Fruit fly (Drosophila melanogaster) whole organism, adult: ENCODE measurements around the gene Vha26.

Source experiments
- CG11617 ChIP-seq: fragments of 200-800 bp; sonication (Bioruptor generic); optimal IDR thresholded peaks from 2 replicates; lab custom pipeline; 2017; ENCODE audit warnings: mild to moderate bottlenecking, missing biosample characterization, missing genetic modification reagents, missing genetic modification characterization
- CG12768 ChIP-seq: fragments of 200-800 bp; sonication (Bioruptor generic); optimal IDR thresholded peaks from 2 replicates; lab custom pipeline; 2017; ENCODE audit warnings: missing biosample characterization, missing genetic modification characterization, mild to moderate bottlenecking, moderate library complexity, missing genetic modification reagents
- CG14711 ChIP-seq: fragments of 200-800 bp; sonication (Bioruptor generic); optimal IDR thresholded peaks from 2 replicates; lab custom pipeline; 2018; ENCODE audit warnings: missing biosample characterization, mild to moderate bottlenecking, missing genetic modification characterization, moderate library complexity
- CG1620 ChIP-seq: fragments of 200-800 bp; sonication (Bioruptor generic); optimal IDR thresholded peaks from 2 replicates; lab custom pipeline; 2016; ENCODE audit warnings: missing biosample characterization, missing genetic modification characterization
- CG33017 ChIP-seq: fragments of 200-800 bp; sonication (Bioruptor generic); optimal IDR thresholded peaks from 2 replicates; lab custom pipeline; 2018; ENCODE audit warnings: missing biosample characterization, mild to moderate bottlenecking, missing genetic modification characterization, moderate library complexity
- CG5204 ChIP-seq: fragments of 200-800 bp; sonication (Bioruptor generic); optimal IDR thresholded peaks from 2 replicates; lab custom pipeline; 2016; ENCODE audit warnings: missing biosample characterization, missing genetic modification characterization
- CG7045 ChIP-seq: fragments of 200-800 bp; sonication (Bioruptor generic); optimal IDR thresholded peaks from 2 replicates; lab custom pipeline; 2017; ENCODE audit warnings: missing biosample characterization, mild to moderate bottlenecking, missing genetic modification characterization
- CG7101 ChIP-seq: fragments of 200-800 bp; sonication (Bioruptor generic); optimal IDR thresholded peaks from 2 replicates; lab custom pipeline; 2018; ENCODE audit warnings: missing biosample characterization, mild to moderate bottlenecking, missing genetic modification characterization, moderate library complexity
- Clk ChIP-seq: fragments of 200-800 bp; sonication (Bioruptor generic); optimal IDR thresholded peaks from 2 replicates; lab custom pipeline; 2017; ENCODE audit warnings: missing biosample characterization, missing genetic modification characterization
- Crg-1 ChIP-seq: fragments of 200-800 bp; sonication (Bioruptor generic); optimal IDR thresholded peaks from 2 replicates; lab custom pipeline; 2016; ENCODE audit warnings: missing biosample characterization, missing genetic modification characterization
- Hr96 ChIP-seq: fragments of 200-800 bp; sonication (Bioruptor generic); optimal IDR thresholded peaks from 2 replicates; lab custom pipeline; 2016; ENCODE audit warnings: missing biosample characterization, missing genetic modification characterization
- Mnt ChIP-seq: fragments of 200-800 bp; sonication (Bioruptor generic); optimal IDR thresholded peaks from 2 replicates; lab custom pipeline; 2016; ENCODE audit warnings: missing biosample characterization, mild to moderate bottlenecking, missing genetic modification characterization
- bab1 ChIP-seq: fragments of 200-800 bp; sonication (Bioruptor generic); optimal IDR thresholded peaks from 3 replicates; lab custom pipeline; 2019; ENCODE audit warnings: missing biosample characterization, mild to moderate bottlenecking, missing genetic modification characterization, moderate library complexity
- cic ChIP-seq: fragments of 200-800 bp; sonication (Bioruptor generic); optimal IDR thresholded peaks from 2 replicates; lab custom pipeline; 2017; ENCODE audit warnings: missing biosample characterization, mild to moderate bottlenecking, missing genetic modification characterization, moderate library complexity
- cnc ChIP-seq, 2 experiments: fragments of >200 bp; optimal IDR thresholded peaks; 2 replicates each; lab custom pipeline; 2017
- kay ChIP-seq: fragments of 200-800 bp; sonication (Bioruptor generic); peaks from one replicate; lab custom pipeline; 2016; ENCODE audit warnings: missing biosample characterization, missing genetic modification characterization, borderline replicate concordance
- ovo ChIP-seq: fragments of 200-800 bp; sonication (Bioruptor generic); optimal IDR thresholded peaks from 2 replicates; lab custom pipeline; 2016; ENCODE audit warnings: missing biosample characterization, missing genetic modification characterization
- pad ChIP-seq: fragments of 200-800 bp; sonication (Bioruptor generic); optimal IDR thresholded peaks from 3 replicates; lab custom pipeline; 2017; ENCODE audit warnings: missing biosample characterization, missing genetic modification characterization, mild to moderate bottlenecking, moderate library complexity, missing genetic modification reagents
- tj ChIP-seq: fragments of 200-800 bp; sonication (Bioruptor generic); optimal IDR thresholded peaks from 3 replicates; lab custom pipeline; 2017; ENCODE audit warnings: missing biosample characterization, mild to moderate bottlenecking, missing genetic modification characterization, moderate library complexity
- toe ChIP-seq: fragments of 200-800 bp; sonication (Bioruptor generic); optimal IDR thresholded peaks from 2 replicates; lab custom pipeline; 2016; ENCODE audit warnings: missing biosample characterization, missing genetic modification characterization

Gene Vha26

dm6 chr3R:5570635-5571436, 20.7 kb upstream of the Vha26 start, which contains the start of gene CRMP:
Gene CRMP, plus strand, starts transcription at chr3R:5571108.
- TF ChIP-seq tj (peak; percentile 37), pad (GFP tag; lab: Kevin White, UChicago) (peak; percentile 34), kay (GFP tag; lab: Kevin White, UChicago) (peak; percentile 58), CG12768 (GFP tag; lab: Kevin White, UChicago) (peak; percentile 25), CG11617 (GFP tag; lab: Kevin White, UChicago) (peak; percentile 4), CG5204 (no peak), CG14711 (peak; percentile 11), CG7101 (no peak), ovo (GFP tag; lab: Kevin White, UChicago) (no peak), toe (no peak)

dm6 chr3R:5571437-5571750, 20.2 kb upstream of the Vha26 start:
- TF ChIP-seq bab1 (no peak), tj (no peak), cic (GFP tag; lab: Kevin White, UChicago) (peak; percentile 66), CG14711 (no peak), CG5204 (no peak)

dm6 chr3R:5571756-5572155, 19.8 kb upstream of the Vha26 start:
- TF ChIP-seq CG1620 (GFP tag; lab: Kevin White, UChicago) (no peak), cic (GFP tag; lab: Kevin White, UChicago) (peak; percentile 45)

dm6 chr3R:5572900-5573665, 18.5 kb upstream of the Vha26 start:
- TF ChIP-seq tj (peak; percentile 61), pad (GFP tag; lab: Kevin White, UChicago) (no peak)

- no peak for TF ChIP-seq ovo (GFP tag; lab: Kevin White, UChicago)
- TF ChIP-seq cnc (optimal IDR thresholded peaks at IDR 0.05; lab: Kevin White, UChicago), result no peak
- TF ChIP-seq tj, result no peak
- no peak for TF ChIP-seq CG7101
- no peak for TF ChIP-seq kay (GFP tag; lab: Kevin White, UChicago)
- TF ChIP-seq bab1, result no peak
- no peak for TF ChIP-seq CG1620 (GFP tag; lab: Kevin White, UChicago)
- TF ChIP-seq Clk, result no peak
- TF ChIP-seq CG14711, result no peak
- TF ChIP-seq toe, result no peak
- no peak for TF ChIP-seq pad (GFP tag; lab: Kevin White, UChicago)
- TF ChIP-seq Mnt, result no peak
Observed at dm6 chr3R:5573883-5574282, 17.7 kb upstream of the Vha26 start.

dm6 chr3R:5587863-5588519, 3.6 kb upstream of the Vha26 start, which contains the start of gene CG2926:
Gene CG2926, minus strand, starts transcription at chr3R:5588380.
- TF ChIP-seq CG12768 (GFP tag; lab: Kevin White, UChicago) (peak; percentile 62), Crg-1 (GFP tag; lab: Kevin White, UChicago) (peak; percentile 60), CG1620 (GFP tag; lab: Kevin White, UChicago) (peak; percentile 51), pad (GFP tag; lab: Kevin White, UChicago) (peak; percentile 45), CG11617 (GFP tag; lab: Kevin White, UChicago) (peak; percentile 44), cic (GFP tag; lab: Kevin White, UChicago) (no peak), Clk (peak; percentile 12), CG7045 (peak; percentile 2), CG33017 (tag; lab: Kevin White, UChicago) (no peak), ovo (GFP tag; lab: Kevin White, UChicago) (peak; percentile 1), Mnt (peak; percentile 48), bab1 (peak; percentile 38), kay (GFP tag; lab: Kevin White, UChicago) (no peak), CG14711 (no peak), CG7101 (peak; percentile 26), toe (no peak)

- TF ChIP-seq CG1620 (GFP tag; lab: Kevin White, UChicago) (no peak), CG7045 (no peak), cnc (optimal IDR thresholded peaks at IDR 0.05; lab: Kevin White, UChicago) (no peak), cic (GFP tag; lab: Kevin White, UChicago) (no peak), Hr96 (GFP tag; lab: Kevin White, UChicago) (no peak), CG11617 (GFP tag; lab: Kevin White, UChicago) (no peak), pad (GFP tag; lab: Kevin White, UChicago) (no peak), CG33017 (tag; lab: Kevin White, UChicago) (no peak), Clk (no peak), Mnt (no peak), toe (no peak), ovo (GFP tag; lab: Kevin White, UChicago) (no peak), Crg-1 (GFP tag; lab: Kevin White, UChicago) (no peak), tj (no peak), CG7101 (no peak), CG12768 (GFP tag; lab: Kevin White, UChicago) (no peak), CG5204 (no peak), CG14711 (no peak), kay (GFP tag; lab: Kevin White, UChicago) (no peak)
Observed at dm6 chr3R:5588573-5588972, 3.0 kb upstream of the Vha26 start, which contains the start of gene PolZ2. Gene PolZ2, plus strand, starts transcription at chr3R:5588873.
